Worm (Caenorhabditis elegans) whole organism, young adult: ENCODE data around the gene npax-4.

Experiments used
- B0261.1 ChIP-seq: sonication (generic microtip); optimal IDR thresholded peaks from 2 replicates; lab custom pipeline; 2016; ENCODE audit warnings: mild to moderate bottlenecking, missing genetic modification characterization, moderate library complexity, missing compliant biosample characterization
- C06A6.2 ChIP-seq: fragments of 200-800 bp; sonication (Bioruptor generic); conservative IDR thresholded peaks from 2 replicates; pipeline ENCODE4 v1.3.6; 2022; ENCODE audit warnings: missing genetic modification characterization, missing compliant biosample characterization
- D2030.7 ChIP-seq: fragments of 200-800 bp; sonication (Bioruptor generic); IDR thresholded peaks from 2 replicates; pipeline ENCODE4 v1.3.6; 2022; ENCODE audit warnings: missing genetic modification reagents, missing genetic modification characterization, missing compliant biosample characterization
- F33H1.4 ChIP-seq: fragments of 200-800 bp; sonication (Bioruptor generic); IDR thresholded peaks from 2 replicates; pipeline ENCODE4 v1.3.6; 2022; ENCODE audit warnings: missing genetic modification reagents, missing genetic modification characterization, missing compliant biosample characterization
- F39B2.1 ChIP-seq: fragments of 200-800 bp; sonication (Bioruptor generic); IDR thresholded peaks from 2 replicates; pipeline ENCODE4 v1.3.6; 2022; ENCODE audit warnings: missing genetic modification reagents, missing genetic modification characterization, missing compliant biosample characterization
- F52B5.7 ChIP-seq: sonication (generic microtip); optimal IDR thresholded peaks from 2 replicates; lab custom pipeline; 2016; ENCODE audit warnings: mild to moderate bottlenecking, missing genetic modification characterization, missing compliant biosample characterization
- F57A8.1 ChIP-seq: fragments of 200-800 bp; sonication (Bioruptor generic); optimal IDR thresholded peaks from 2 replicates; lab custom pipeline; 2018; ENCODE audit warnings: mild to moderate bottlenecking, missing genetic modification characterization, moderate library complexity, missing compliant biosample characterization
- F57C9.4 ChIP-seq: sonication (generic microtip); optimal IDR thresholded peaks from 2 replicates; lab custom pipeline; 2017; ENCODE audit warnings: mild to moderate bottlenecking, missing genetic modification characterization, missing compliant biosample characterization
- Y53G8AR.9 ChIP-seq: fragments of 200-800 bp; sonication (Bioruptor generic); conservative IDR thresholded peaks from 2 replicates; pipeline ENCODE4 v1.3.6; 2022; ENCODE audit warnings: missing genetic modification reagents, missing genetic modification characterization, missing compliant biosample characterization
- Y56A3A.18 ChIP-seq: fragments of 200-800 bp; sonication (Bioruptor generic); IDR thresholded peaks from 2 replicates; pipeline ENCODE4 v1.3.6; 2022; ENCODE audit warnings: missing genetic modification reagents, missing genetic modification characterization, missing compliant biosample characterization
- ZK185.1 ChIP-seq: sonication (generic microtip); optimal IDR thresholded peaks from 2 replicates; lab custom pipeline; 2016; ENCODE audit warnings: mild to moderate bottlenecking, missing genetic modification characterization, missing compliant biosample characterization; ENCODE audit not compliant: poor library complexity, severe bottlenecking
- akir-1 ChIP-seq: fragments of 200-800 bp; sonication (Bioruptor generic); optimal IDR thresholded peaks from 2 replicates; lab custom pipeline; 2018; ENCODE audit warnings: mild to moderate bottlenecking, missing genetic modification characterization, moderate library complexity, missing compliant biosample characterization
- aptf-3 ChIP-seq: fragments of 200-800 bp; sonication (Bioruptor generic); IDR thresholded peaks from 2 replicates; pipeline ENCODE4 v1.3.6; 2022; ENCODE audit warnings: missing genetic modification characterization, missing compliant biosample characterization
- atf-7 ChIP-seq: sonication (generic microtip); optimal IDR thresholded peaks from 2 replicates; lab custom pipeline; 2017; ENCODE audit warnings: mild to moderate bottlenecking, missing genetic modification characterization, missing compliant biosample characterization
- athp-1 ChIP-seq: sonication (generic microtip); optimal IDR thresholded peaks from 2 replicates; lab custom pipeline; 2017; ENCODE audit warnings: mild to moderate bottlenecking, missing genetic modification characterization, missing compliant biosample characterization
- attf-3 ChIP-seq: fragments of 200-800 bp; sonication (Bioruptor generic); conservative IDR thresholded peaks from 2 replicates; pipeline ENCODE4 v1.3.6; 2022; ENCODE audit warnings: missing genetic modification reagents, missing genetic modification characterization, missing compliant biosample characterization
- attf-5 ChIP-seq: fragments of 200-800 bp; sonication (Bioruptor generic); optimal IDR thresholded peaks from 2 replicates; lab custom pipeline; 2018; ENCODE audit warnings: mild to moderate bottlenecking, missing genetic modification characterization, missing compliant biosample characterization
- cebp-1 ChIP-seq, 2 experiments: fragments of 200-800 bp in 1 of 2; sonication (Bioruptor generic) in 1 of 2; sonication (generic microtip) in 1 of 2; IDR thresholded peaks in 1 of 2; optimal IDR thresholded peaks in 1 of 2; 2 replicates each; pipeline versions ENCODE4 v1.3.6 to Lab custom; 2017 to 2022; ENCODE audit warnings: missing compliant biosample characterization in 2 of 2, missing genetic modification characterization in 2 of 2, mild to moderate bottlenecking in 1 of 2, missing genetic modification reagents in 1 of 2, moderate library complexity in 1 of 2
- cebp-2 ChIP-seq: fragments of 200-800 bp; sonication (Bioruptor generic); IDR thresholded peaks from 2 replicates; pipeline ENCODE4 v1.3.6; 2022; ENCODE audit warnings: missing genetic modification characterization, missing compliant biosample characterization
- ceh-40 ChIP-seq: fragments of 200-800 bp; sonication (Bioruptor generic); IDR thresholded peaks from 2 replicates; pipeline ENCODE4 v1.3.6; 2022; ENCODE audit warnings: missing genetic modification characterization, missing compliant biosample characterization
- die-1 ChIP-seq: sonication (generic microtip); optimal IDR thresholded peaks from 2 replicates; lab custom pipeline; 2016; ENCODE audit warnings: missing genotype, mild to moderate bottlenecking, missing genetic modification characterization, missing compliant biosample characterization
- efl-1 ChIP-seq: fragments of 150-350 bp; optimal IDR thresholded peaks from 2 replicates; lab custom pipeline; 2014; ENCODE audit warnings: missing biosample characterization, missing genetic modification reagents, missing genetic modification characterization
- egl-18 ChIP-seq: fragments of 200-800 bp; sonication (Bioruptor generic); IDR thresholded peaks from 2 replicates; pipeline ENCODE4 v1.3.6; 2022; ENCODE audit warnings: missing genetic modification reagents, missing genetic modification characterization, missing compliant biosample characterization
- ekl-4 ChIP-seq: fragments of 200-800 bp; sonication (Bioruptor generic); IDR thresholded peaks from 2 replicates; pipeline ENCODE4 v1.3.6; 2022; ENCODE audit warnings: missing genetic modification reagents, missing genetic modification characterization, missing compliant biosample characterization
- him-1 ChIP-seq: sonication (generic microtip); optimal IDR thresholded peaks from 2 replicates; lab custom pipeline; 2016; ENCODE audit warnings: missing genotype, missing genetic modification reagents, missing genetic modification characterization, missing compliant biosample characterization
- hmg-1.2 ChIP-seq: fragments of 200-800 bp; sonication (Bioruptor generic); IDR thresholded peaks from 2 replicates; pipeline ENCODE4 v1.3.6; 2022; ENCODE audit warnings: missing genetic modification reagents, missing genetic modification characterization, missing compliant biosample characterization
- hrde-1 ChIP-seq: sonication (generic microtip); optimal IDR thresholded peaks from 2 replicates; lab custom pipeline; 2016; ENCODE audit warnings: missing genetic modification characterization, mild to moderate bottlenecking, missing compliant biosample characterization, moderate library complexity, missing genotype, missing genetic modification reagents, borderline replicate concordance
- lag-1 ChIP-seq: fragments of 200-800 bp; sonication (Bioruptor generic); IDR thresholded peaks from 2 replicates; pipeline ENCODE4 v1.3.6; 2022; ENCODE audit warnings: missing genetic modification reagents, missing genetic modification characterization, missing compliant biosample characterization
- let-526 ChIP-seq: fragments of 200-800 bp; sonication (Bioruptor generic); IDR thresholded peaks from 2 replicates; pipeline ENCODE4 v1.3.6; 2022; ENCODE audit warnings: missing genetic modification reagents, missing genetic modification characterization, missing compliant biosample characterization
- lin-54 ChIP-seq: fragments of 200-800 bp; sonication (Bioruptor generic); optimal IDR thresholded peaks from 2 replicates; lab custom pipeline; 2018; ENCODE audit warnings: mild to moderate bottlenecking, missing genetic modification characterization, missing compliant biosample characterization
- lir-1 ChIP-seq: fragments of 200-800 bp; sonication (Bioruptor generic); conservative IDR thresholded peaks from 2 replicates; pipeline ENCODE4 v1.3.6; 2022; ENCODE audit warnings: missing genetic modification reagents, missing genetic modification characterization, missing compliant biosample characterization
- lsl-1 ChIP-seq: fragments of 200-800 bp; sonication (Bioruptor generic); optimal IDR thresholded peaks from 2 replicates; lab custom pipeline; 2018; ENCODE audit warnings: mild to moderate bottlenecking, missing genetic modification characterization, moderate library complexity, missing compliant biosample characterization
- madf-6 ChIP-seq: fragments of 200-800 bp; sonication (Bioruptor generic); IDR thresholded peaks from 2 replicates; pipeline ENCODE4 v1.3.6; 2022; ENCODE audit warnings: missing genetic modification reagents, missing genetic modification characterization, missing compliant biosample characterization
- madf-8 ChIP-seq: fragments of 200-800 bp; sonication (Bioruptor generic); conservative IDR thresholded peaks from 2 replicates; pipeline ENCODE4 v1.3.6; 2022; ENCODE audit warnings: missing genetic modification reagents, missing genetic modification characterization, missing compliant biosample characterization
- nhr-80 ChIP-seq: sonication (generic microtip); optimal IDR thresholded peaks from 2 replicates; lab custom pipeline; 2016; ENCODE audit warnings: missing genetic modification characterization, missing compliant biosample characterization
- rcor-1 ChIP-seq: fragments of 200-800 bp; sonication (Bioruptor generic); IDR thresholded peaks from 2 replicates; pipeline ENCODE4 v1.3.6; 2022; ENCODE audit warnings: missing genetic modification reagents, missing genetic modification characterization, missing compliant biosample characterization
- rpc-1 ChIP-seq, 2 experiments: fragments of 150-350 bp in 1 of 2; sonication (generic microtip) in 1 of 2; optimal IDR thresholded peaks; 2 replicates each; lab custom pipeline; 2014 to 2018; ENCODE audit warnings: missing biosample characterization in 1 of 2, missing genetic modification characterization in 1 of 2, missing genetic modification reagents in 1 of 2, missing genotype in 1 of 2
- sdz-38 ChIP-seq: sonication (generic microtip); optimal IDR thresholded peaks from 2 replicates; lab custom pipeline; 2016; ENCODE audit warnings: missing genotype, missing genetic modification characterization, missing compliant biosample characterization
- snpc-3.4 ChIP-seq: sonication (generic microtip); optimal IDR thresholded peaks from 2 replicates; lab custom pipeline; 2017; ENCODE audit warnings: missing genetic modification characterization, mild to moderate bottlenecking, missing compliant biosample characterization, antibody characterized with exemption, moderate library complexity, missing genotype, missing genetic modification reagents
- snpc-4 ChIP-seq, 5 experiments: fragments of 150-350 bp in 1 of 5; sonication (generic microtip) in 4 of 5; optimal IDR thresholded peaks; 2 replicates each; lab custom pipeline; 2014 to 2018; ENCODE audit warnings: missing genetic modification characterization in 5 of 5, missing biosample characterization in 3 of 5, antibody characterized with exemption in 2 of 5, mild to moderate bottlenecking in 2 of 5, missing compliant biosample characterization in 2 of 5, missing genotype in 2 of 5, moderate library complexity in 2 of 5, missing genetic modification reagents in 1 of 5
- sptf-2 ChIP-seq: fragments of 200-800 bp; sonication (Bioruptor generic); optimal IDR thresholded peaks from 2 replicates; lab custom pipeline; 2018; ENCODE audit warnings: mild to moderate bottlenecking, missing genetic modification characterization, missing compliant biosample characterization
- tbp1 ChIP-seq: fragments of 200-800 bp; sonication (Bioruptor generic); optimal IDR thresholded peaks from 2 replicates; lab custom pipeline; 2018; ENCODE audit warnings: mild to moderate bottlenecking, missing genetic modification characterization, missing compliant biosample characterization
- zfh-2 ChIP-seq: fragments of 200-800 bp; sonication (Bioruptor generic); conservative IDR thresholded peaks from 2 replicates; pipeline ENCODE4 v1.3.6; 2022; ENCODE audit warnings: missing genetic modification reagents, missing genetic modification characterization, missing compliant biosample characterization

npax-4 gene

DNA sequence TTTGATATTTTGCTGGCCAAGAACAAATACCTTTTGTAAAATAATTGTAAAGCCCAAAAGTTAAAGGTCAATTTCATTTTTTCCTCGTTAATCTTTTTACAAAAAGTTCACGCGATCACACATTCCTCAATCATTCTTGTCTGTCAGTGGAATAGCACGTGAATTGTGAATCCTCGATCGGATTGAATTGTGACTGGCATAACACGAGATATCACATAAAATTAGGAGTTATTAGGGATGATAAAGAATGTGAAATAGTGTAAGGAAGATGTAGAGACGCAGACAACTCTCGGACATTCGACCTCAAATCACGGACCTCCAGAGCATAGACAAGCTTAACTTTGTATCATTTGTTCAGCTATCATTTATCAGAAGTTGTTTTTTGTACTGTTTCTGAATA lies 26.5 kb upstream of the npax-4 start, which contains the start of gene C27B7.6:
Gene C27B7.6 (minus strand): TSS at position 182 of the 400 bp plus-strand sequence.
- TF ChIP-seq nhr-80 (tag; lab: Kevin White, UChicago) = no peak
- TF ChIP-seq cebp-2 = no peak
- no peak for TF ChIP-seq athp-1 (tag; lab: Kevin White, UChicago)
- TF ChIP-seq F52B5.7 = no peak
- TF ChIP-seq F39B2.1 (GFP tag; lab: Robert Waterston, UW) = no peak
- no peak for TF ChIP-seq zfh-2 (GFP tag; lab: Robert Waterston, UW)
- TF ChIP-seq rpc-1 (optimal IDR thresholded peaks at IDR 0.05; lab: Kevin White, UChicago) = no peak
- TF ChIP-seq rpc-1 (tag; optimal IDR thresholded peaks at IDR 0.05; lab: Kevin White, UChicago) = no peak
- TF ChIP-seq, all 124 proteins: peak for 0

DNA sequence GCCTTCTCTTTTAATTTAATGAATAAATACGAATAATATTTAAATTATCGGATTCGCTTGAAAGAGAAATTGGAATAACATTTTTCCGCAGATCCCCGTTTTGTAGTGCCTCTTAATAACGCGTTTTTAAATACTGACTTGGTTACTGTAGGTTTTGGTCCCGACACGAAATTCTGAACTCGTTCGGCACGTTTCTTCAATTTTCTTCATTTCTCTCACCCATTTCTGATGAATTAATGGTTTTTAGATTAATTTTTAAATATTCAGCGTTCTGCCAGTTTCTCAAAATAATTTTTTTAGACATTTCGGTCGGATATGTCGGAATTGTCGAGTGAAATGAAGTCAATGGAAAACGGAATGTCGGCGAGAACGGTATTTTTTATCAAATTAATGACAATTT lies 21.6 kb upstream of the npax-4 start, which contains the start of gene C27B7.5:
Gene C27B7.5 (plus strand): TSS at position 301 of the 400 bp plus-strand sequence.
- no peak for TF ChIP-seq lag-1 (GFP tag; lab: Robert Waterston, UW)
- TF ChIP-seq die-1 (tag; lab: Kevin White, UChicago) = no peak
- no peak for TF ChIP-seq cebp-1 (GFP tag; IDR thresholded peaks at IDR 0.05; lab: Robert Waterston, UW)
- peak; percentile 31 for TF ChIP-seq cebp-1 (tag; optimal IDR thresholded peaks at IDR 0.05; lab: Kevin White, UChicago)
- TF ChIP-seq F33H1.4 (GFP tag; lab: Robert Waterston, UW) = no peak
- TF ChIP-seq D2030.7 (GFP tag; lab: Robert Waterston, UW) = 0 out of 2 replicates have a peak, but pooled peaks have one; percentile 17
- no peak for TF ChIP-seq let-526 (GFP tag; lab: Robert Waterston, UW)
- no peak for TF ChIP-seq egl-18 (GFP tag; lab: Robert Waterston, UW)
- TF ChIP-seq rcor-1 (GFP tag; lab: Robert Waterston, UW) = no peak
- TF ChIP-seq F57A8.1 (GFP tag; lab: Kevin White, UChicago) = no peak
- peak; percentile 5 for TF ChIP-seq lsl-1 (GFP tag; lab: Kevin White, UChicago)
- TF ChIP-seq hmg-1.2 (GFP tag; lab: Robert Waterston, UW) = 0 out of 2 replicates have a peak, but pooled peaks have one; percentile 8
- no peak for TF ChIP-seq ZK185.1
- TF ChIP-seq rpc-1 (optimal IDR thresholded peaks at IDR 0.05; lab: Kevin White, UChicago) = no peak
- TF ChIP-seq rpc-1 (tag; optimal IDR thresholded peaks at IDR 0.05; lab: Kevin White, UChicago) = no peak
- no peak for TF ChIP-seq F57C9.4 (tag; lab: Kevin White, UChicago)
- TF ChIP-seq him-1 = peak; percentile 22
- TF ChIP-seq lin-54 (GFP tag; lab: Kevin White, UChicago) = no peak
- TF ChIP-seq snpc-4 (GFP tag; optimal IDR thresholded peaks at IDR 0.05; lab: Kevin White, UChicago) = no peak
- TF ChIP-seq snpc-4 (tag; optimal IDR thresholded peaks at IDR 0.05; lab: Kevin White, UChicago) = peak in 1 of 4 experiments; percentile 20
- TF ChIP-seq sptf-2 (GFP tag; lab: Kevin White, UChicago) = no peak
- TF ChIP-seq hrde-1 = peak; percentile 35
- TF ChIP-seq lir-1 = no peak
- no peak for TF ChIP-seq akir-1 (GFP tag; lab: Kevin White, UChicago)
- TF ChIP-seq snpc-3.4 (tag; lab: Kevin White, UChicago) = peak; percentile 9
- no peak for TF ChIP-seq Y56A3A.18 (GFP tag; lab: Robert Waterston, UW)

DNA sequence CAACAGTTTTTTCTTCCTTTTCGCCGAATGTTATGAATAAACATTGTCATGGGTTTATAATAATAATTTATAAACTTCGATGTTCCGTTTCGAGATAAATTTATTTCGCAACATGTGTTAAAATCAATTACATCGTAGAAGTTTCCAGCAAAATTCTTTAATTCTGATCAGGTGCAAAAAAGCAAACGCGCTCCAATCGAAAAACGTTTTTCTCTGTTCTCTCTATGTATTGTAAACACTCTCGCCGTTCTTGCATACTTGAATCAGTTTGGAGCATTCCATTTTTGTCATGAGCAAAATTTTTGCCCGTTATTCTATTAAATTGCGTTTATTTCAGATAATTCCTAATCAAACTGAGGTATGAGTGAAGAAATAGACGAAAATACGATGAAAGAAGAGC lies 14.0 kb upstream of the npax-4 start, which contains the start of gene rad-54.L2:
Gene rad-54.L2 (plus strand): TSS at position 332 of the 400 bp plus-strand sequence.
- TF ChIP-seq C06A6.2 (no peak), atf-7 (tag; lab: Kevin White, UChicago) (no peak), tbp1 (GFP tag; lab: Kevin White, UChicago) (peak; percentile 17), ceh-40 (GFP tag; lab: Robert Waterston, UW) (no peak), F57C9.4 (tag; lab: Kevin White, UChicago) (no peak), attf-3 (GFP tag; lab: Robert Waterston, UW) (no peak), efl-1 (no peak), aptf-3 (GFP tag; lab: Robert Waterston, UW) (no peak), ekl-4 (peak; percentile 68; the same call in 1 of the 2 replicates), madf-8 (GFP tag; lab: Robert Waterston, UW) (no peak), nhr-80 (tag; lab: Kevin White, UChicago) (peak; percentile 56), snpc-3.4 (tag; lab: Kevin White, UChicago) (peak; percentile 36), rpc-1 (optimal IDR thresholded peaks at IDR 0.05; lab: Kevin White, UChicago) (peak; percentile 15), rpc-1 (tag; optimal IDR thresholded peaks at IDR 0.05; lab: Kevin White, UChicago) (no peak), attf-5 (GFP tag; lab: Kevin White, UChicago) (peak; percentile 78), B0261.1 (tag; lab: Kevin White, UChicago) (no peak), him-1 (no peak), F33H1.4 (GFP tag; lab: Robert Waterston, UW) (peak; percentile 33; the same call in 1 of the 2 replicates), Y53G8AR.9 (0 out of 2 replicates have a peak, but pooled peaks have one; percentile 15), madf-6 (peak; percentile 46; the same call in 1 of the 2 replicates), sdz-38 (tag; lab: Kevin White, UChicago) (no peak), lin-54 (GFP tag; lab: Kevin White, UChicago) (peak; percentile 37)
